Worm (Caenorhabditis elegans) whole organism, late embryonic: Measurements from ENCODE around the gene nlg-1.

Source experiments
- C08G9.2 ChIP-seq: sonication (generic microtip); optimal IDR thresholded peaks from 2 replicates; lab custom pipeline; 2016; ENCODE audit warnings: mild to moderate bottlenecking, missing genetic modification characterization, moderate library complexity, missing compliant biosample characterization
- C38D4.7 ChIP-seq: fragments of 200-800 bp; sonication (Bioruptor generic); optimal IDR thresholded peaks from 2 replicates; lab custom pipeline; 2018; ENCODE audit warnings: mild to moderate bottlenecking, missing genetic modification characterization, moderate library complexity, missing compliant biosample characterization
- K02D7.2 ChIP-seq: sonication (generic microtip); optimal IDR thresholded peaks from 2 replicates; lab custom pipeline; 2017; ENCODE audit warnings: mild to moderate bottlenecking, missing genetic modification characterization, missing compliant biosample characterization
- T23F11.4 ChIP-seq: fragments of 200-800 bp; sonication (Bioruptor generic); optimal IDR thresholded peaks from 2 replicates; lab custom pipeline; 2018; ENCODE audit warnings: mild to moderate bottlenecking, missing genetic modification characterization, missing compliant biosample characterization
- Y22D7AL.16 ChIP-seq: sonication (generic microtip); optimal IDR thresholded peaks from 2 replicates; lab custom pipeline; 2016; ENCODE audit warnings: missing genetic modification characterization, missing compliant biosample characterization
- ahr-1 ChIP-seq: sonication (generic microtip); optimal IDR thresholded peaks from 2 replicates; lab custom pipeline; 2016; ENCODE audit warnings: missing genetic modification characterization, missing compliant biosample characterization
- ama-1 ChIP-seq: fragments of 150-350 bp; optimal IDR thresholded peaks from 2 replicates; lab custom pipeline; 2014
- ceh-18 ChIP-seq: sonication (generic microtip); optimal IDR thresholded peaks from 2 replicates; lab custom pipeline; 2016; ENCODE audit warnings: missing genetic modification characterization, missing compliant biosample characterization
- ceh-2 ChIP-seq: sonication (generic microtip); optimal IDR thresholded peaks from 2 replicates; lab custom pipeline; 2016; ENCODE audit warnings: missing genotype, missing genetic modification characterization, missing compliant biosample characterization
- ceh-22 ChIP-seq: sonication (generic microtip); optimal IDR thresholded peaks from 2 replicates; lab custom pipeline; 2017; ENCODE audit warnings: missing biosample characterization, missing genetic modification characterization
- ceh-34 ChIP-seq: sonication (generic microtip); optimal IDR thresholded peaks from 2 replicates; lab custom pipeline; 2016; ENCODE audit warnings: mild to moderate bottlenecking, missing genetic modification characterization, missing compliant biosample characterization
- ceh-48 ChIP-seq: sonication (generic microtip); optimal IDR thresholded peaks from 2 replicates; lab custom pipeline; 2016; ENCODE audit warnings: missing genetic modification characterization, inconsistent platforms, missing compliant biosample characterization
- che-1 ChIP-seq: sonication (generic microtip); optimal IDR thresholded peaks from 2 replicates; lab custom pipeline; 2016; ENCODE audit warnings: mild to moderate bottlenecking, missing genetic modification characterization, missing compliant biosample characterization
- dmd-4 ChIP-seq: sonication (generic microtip); optimal IDR thresholded peaks from 2 replicates; lab custom pipeline; 2016; ENCODE audit warnings: borderline replicate concordance, missing genetic modification characterization, missing compliant biosample characterization
- elt-2 ChIP-seq: sonication (generic microtip); optimal IDR thresholded peaks from 2 replicates; lab custom pipeline; 2016; ENCODE audit warnings: missing genetic modification reagents, missing genetic modification characterization, missing compliant biosample characterization
- elt-4 ChIP-seq: sonication (generic microtip); optimal IDR thresholded peaks from 2 replicates; lab custom pipeline; 2016; ENCODE audit warnings: missing genetic modification characterization, missing compliant biosample characterization
- eyg-1 ChIP-seq: sonication (generic microtip); optimal IDR thresholded peaks from 2 replicates; lab custom pipeline; 2016; ENCODE audit warnings: missing genotype, missing genetic modification characterization, missing compliant biosample characterization
- fkh-10 ChIP-seq: fragments of 150-350 bp; optimal IDR thresholded peaks from 2 replicates; lab custom pipeline; 2014; ENCODE audit warnings: missing biosample characterization, missing genetic modification reagents, missing genetic modification characterization
- hlh-13 ChIP-seq: fragments of 200-800 bp; sonication (Bioruptor generic); optimal IDR thresholded peaks from 2 replicates; lab custom pipeline; 2018; ENCODE audit warnings: mild to moderate bottlenecking, missing genetic modification characterization, missing compliant biosample characterization
- hlh-30 ChIP-seq: sonication (generic microtip); optimal IDR thresholded peaks from 2 replicates; lab custom pipeline; 2017; ENCODE audit warnings: antibody characterized with exemption, missing genetic modification characterization, missing compliant biosample characterization; ENCODE audit not compliant: insufficient read depth
- hlh-6 ChIP-seq: sonication (generic microtip); optimal IDR thresholded peaks from 2 replicates; lab custom pipeline; 2016; ENCODE audit warnings: missing genotype, missing genetic modification characterization, missing compliant biosample characterization
- lin-11 ChIP-seq: fragments of 200-800 bp; sonication (Bioruptor generic); optimal IDR thresholded peaks from 2 replicates; lab custom pipeline; 2018; ENCODE audit warnings: mild to moderate bottlenecking, missing genetic modification characterization, missing compliant biosample characterization
- nfya-1 ChIP-seq: sonication (generic microtip); optimal IDR thresholded peaks from 2 replicates; lab custom pipeline; 2017; ENCODE audit warnings: missing genetic modification characterization, mild to moderate bottlenecking, missing compliant biosample characterization, antibody characterized with exemption, moderate library complexity
- nhr-11 ChIP-seq: fragments of 150-350 bp; optimal IDR thresholded peaks from 2 replicates; lab custom pipeline; 2014; ENCODE audit warnings: missing biosample characterization, missing genetic modification characterization
- nhr-232 ChIP-seq: sonication (generic microtip); optimal IDR thresholded peaks from 2 replicates; lab custom pipeline; 2016; ENCODE audit warnings: missing genetic modification characterization, missing compliant biosample characterization
- odd-2 ChIP-seq: sonication (generic microtip); optimal IDR thresholded peaks from 2 replicates; lab custom pipeline; 2017; ENCODE audit warnings: antibody characterized with exemption, mild to moderate bottlenecking, missing genetic modification characterization, missing compliant biosample characterization
- pat-9 ChIP-seq: fragments of 200-800 bp; sonication (Bioruptor generic); optimal IDR thresholded peaks from 2 replicates; lab custom pipeline; 2018; ENCODE audit warnings: mild to moderate bottlenecking, missing genetic modification characterization, moderate library complexity, missing compliant biosample characterization
- pax-1 ChIP-seq: fragments of 150-350 bp; optimal IDR thresholded peaks from 2 replicates; lab custom pipeline; 2014; ENCODE audit warnings: missing biosample characterization, missing genetic modification characterization
- pha-2 ChIP-seq: sonication (generic microtip); optimal IDR thresholded peaks from 2 replicates; lab custom pipeline; 2017; ENCODE audit warnings: mild to moderate bottlenecking, missing genetic modification characterization, missing compliant biosample characterization
- pha-4 ChIP-seq: fragments of 150-350 bp; optimal IDR thresholded peaks from 2 replicates; lab custom pipeline; 2018; ENCODE audit warnings: missing biosample characterization, missing genetic modification reagents, missing genetic modification characterization
- pqm-1 ChIP-seq: sonication (generic microtip); optimal IDR thresholded peaks from 2 replicates; lab custom pipeline; 2016; ENCODE audit warnings: missing genetic modification characterization, missing compliant biosample characterization
- ref-2 ChIP-seq: sonication (generic microtip); optimal IDR thresholded peaks from 2 replicates; lab custom pipeline; 2016; ENCODE audit warnings: missing genetic modification characterization, missing compliant biosample characterization
- sdc-2 ChIP-seq: sonication (generic microtip); optimal IDR thresholded peaks from 2 replicates; lab custom pipeline; 2016; ENCODE audit warnings: missing genotype, missing genetic modification characterization, missing compliant biosample characterization
- sox-2 ChIP-seq: fragments of 200-800 bp; sonication (Bioruptor generic); IDR thresholded peaks from 2 replicates; pipeline ENCODE4 v1.3.6; 2022; ENCODE audit warnings: missing genetic modification reagents, missing genetic modification characterization, missing compliant biosample characterization
- sox-4 ChIP-seq: sonication (generic microtip); optimal IDR thresholded peaks from 2 replicates; lab custom pipeline; 2017; ENCODE audit warnings: mild to moderate bottlenecking, missing genetic modification characterization, inconsistent platforms, missing compliant biosample characterization
- tbx-2 ChIP-seq: sonication (generic microtip); optimal IDR thresholded peaks from 2 replicates; lab custom pipeline; 2016; ENCODE audit warnings: missing genetic modification characterization, missing compliant biosample characterization
- unc-42 ChIP-seq: sonication (generic microtip); optimal IDR thresholded peaks from 2 replicates; lab custom pipeline; 2016; ENCODE audit warnings: missing genotype, missing genetic modification characterization, missing compliant biosample characterization
- unc-55 ChIP-seq: sonication (generic microtip); optimal IDR thresholded peaks from 2 replicates; lab custom pipeline; 2017; ENCODE audit warnings: missing biosample characterization, missing genetic modification reagents, missing genetic modification characterization
- unc-86 ChIP-seq: sonication (generic microtip); optimal IDR thresholded peaks from 2 replicates; lab custom pipeline; 2016; ENCODE audit warnings: missing genetic modification characterization, missing compliant biosample characterization
- zip-5 ChIP-seq: sonication (generic microtip); optimal IDR thresholded peaks from 2 replicates; lab custom pipeline; 2016; ENCODE audit warnings: missing genetic modification characterization, missing compliant biosample characterization
- ztf-16 ChIP-seq: sonication (generic microtip); optimal IDR thresholded peaks from 2 replicates; lab custom pipeline; 2017; ENCODE audit warnings: missing genetic modification characterization, missing compliant biosample characterization

nlg-1 gene

DNA sequence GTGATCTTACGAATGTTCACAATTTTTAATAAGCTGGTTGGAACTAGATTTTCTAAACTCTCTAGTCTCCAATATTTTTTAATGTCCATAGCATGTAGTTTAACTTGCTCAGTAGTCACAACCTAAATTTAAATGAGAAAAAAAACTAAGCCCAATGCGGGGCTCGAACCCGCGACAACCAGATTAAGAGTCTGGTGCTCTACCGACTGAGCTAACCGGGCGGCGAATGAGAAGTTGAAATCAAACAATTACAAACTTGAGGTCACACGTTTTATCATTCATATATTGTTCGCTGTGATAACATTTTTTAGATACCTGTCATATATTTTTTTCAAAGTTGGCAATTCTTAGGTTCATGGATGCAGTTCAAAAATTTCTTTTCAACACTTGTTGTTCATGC lies 24.8 kb upstream of the nlg-1 start:
- TF ChIP-seq hlh-30 (no peak), eyg-1 (tag; lab: Kevin White, UChicago) (no peak), T23F11.4 (GFP tag; lab: Kevin White, UChicago) (no peak), tbx-2 (tag; lab: Kevin White, UChicago) (no peak), che-1 (tag; lab: Kevin White, UChicago) (no peak), pqm-1 (tag; lab: Kevin White, UChicago) (no peak), unc-42 (tag; lab: Kevin White, UChicago) (no peak)

DNA sequence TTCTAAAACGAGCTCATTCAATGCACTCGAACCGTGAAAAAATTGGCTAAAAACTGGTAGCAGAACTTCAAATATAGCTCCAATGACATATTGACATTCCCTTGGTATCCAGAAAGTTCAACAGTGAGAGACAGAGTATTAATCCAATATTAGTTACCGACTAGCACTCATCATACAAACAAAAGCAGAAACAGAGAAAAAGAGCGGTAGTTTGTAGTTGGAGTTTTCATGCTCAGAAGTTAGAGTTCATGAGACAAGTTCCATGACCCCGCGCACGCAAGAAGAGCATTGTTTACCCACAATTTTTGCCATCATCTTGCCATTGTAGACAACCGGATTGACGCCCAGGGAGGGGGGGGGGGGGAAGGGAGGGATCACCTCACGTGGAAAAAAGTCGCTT lies 23.3 kb upstream of the nlg-1 start:
- no peak for TF ChIP-seq dmd-4 (tag; lab: Kevin White, UChicago)

DNA sequence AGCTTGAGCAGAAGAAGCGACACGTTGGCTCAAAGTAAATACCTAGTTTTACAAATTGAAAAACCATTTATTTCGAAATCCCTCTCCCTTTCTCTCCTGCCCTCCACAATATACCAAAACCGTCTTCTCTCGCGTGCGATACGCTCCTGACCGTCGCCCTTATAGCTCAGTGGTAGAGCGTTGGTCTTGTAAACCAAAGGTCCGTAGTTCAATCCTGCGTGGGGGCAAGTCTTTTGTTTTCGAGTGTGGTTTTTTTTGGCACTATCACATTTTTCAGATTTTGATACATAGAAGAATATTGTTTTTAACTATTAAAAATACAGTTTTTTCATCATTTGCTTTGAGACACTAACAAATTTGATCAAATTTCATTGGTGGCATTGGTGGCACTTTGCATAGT lies 22.6 kb upstream of the nlg-1 start:
- TF ChIP-seq ahr-1 (tag; lab: Kevin White, UChicago) (no peak), elt-2 (tag; lab: Kevin White, UChicago) (peak; percentile 53), hlh-30 (no peak), hlh-13 (GFP tag; lab: Kevin White, UChicago) (peak; percentile 41), ztf-16 (tag; lab: Kevin White, UChicago) (peak; percentile 36), odd-2 (peak; percentile 26), lin-11 (tag; lab: Kevin White, UChicago) (peak; percentile 25), unc-55 (GFP tag; lab: Kevin White, UChicago) (no peak), C08G9.2 (no peak), sox-2 (GFP tag; lab: Robert Waterston, UW) (peak; percentile 56; the same call in 1 of the 2 replicates), nfya-1 (tag; lab: Kevin White, UChicago) (no peak), C38D4.7 (peak; percentile 21), hlh-6 (peak; percentile 63), sox-4 (tag; lab: Kevin White, UChicago) (peak; percentile 26), pha-2 (peak; percentile 14), che-1 (tag; lab: Kevin White, UChicago) (peak; percentile 47), nhr-232 (tag; lab: Kevin White, UChicago) (peak; percentile 37), elt-4 (tag; lab: Kevin White, UChicago) (no peak), ceh-2 (tag; lab: Kevin White, UChicago) (no peak), ama-1 (lab: Kevin White, UChicago) (no peak), tbx-2 (tag; lab: Kevin White, UChicago) (peak; percentile 43), pat-9 (tag; lab: Kevin White, UChicago) (peak; percentile 20), unc-86 (peak; percentile 46), sdc-2 (tag; lab: Kevin White, UChicago) (peak; percentile 54), pax-1 (tag; lab: Kevin White, UChicago) (no peak)

DNA sequence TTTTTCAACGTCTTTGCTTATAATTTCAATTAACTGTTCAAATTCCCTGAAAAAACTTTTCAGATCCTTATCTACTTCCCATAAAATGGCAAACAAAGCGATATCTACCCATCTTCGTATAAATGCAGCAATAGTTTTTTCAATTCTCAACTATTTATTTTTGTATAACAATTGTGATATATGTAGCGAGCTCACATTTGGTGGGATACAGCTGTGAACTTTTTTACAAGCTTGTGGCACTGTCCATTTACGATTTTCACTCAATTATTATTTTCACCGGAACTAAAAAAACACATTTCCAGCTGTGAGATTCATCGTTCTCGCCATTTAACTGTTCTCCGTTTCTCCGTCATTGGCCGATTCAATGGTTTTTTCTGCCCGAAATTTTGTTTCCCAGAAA lies 19.8 kb upstream of the nlg-1 start, which contains the start of gene C40C9.4:
Gene C40C9.4, plus strand, starts transcription at position 301 of the 400 bp plus-strand sequence.
- TF ChIP-seq ceh-18 (no peak), C08G9.2 (no peak), Y22D7AL.16 (tag; lab: Kevin White, UChicago) (no peak), nhr-11 (tag; lab: Kevin White, UChicago) (no peak), hlh-30 (no peak), odd-2 (no peak), pha-4 (tag; lab: Kevin White, UChicago) (no peak), fkh-10 (no peak), ceh-2 (tag; lab: Kevin White, UChicago) (no peak), ceh-48 (tag; lab: Kevin White, UChicago) (no peak), ceh-22 (tag; lab: Kevin White, UChicago) (no peak), zip-5 (tag; lab: Kevin White, UChicago) (no peak), K02D7.2 (tag; lab: Kevin White, UChicago) (no peak), unc-42 (tag; lab: Kevin White, UChicago) (no peak), pha-2 (no peak), elt-2 (tag; lab: Kevin White, UChicago) (no peak), ztf-16 (tag; lab: Kevin White, UChicago) (no peak), ceh-34 (tag; lab: Kevin White, UChicago) (no peak), ref-2 (tag; lab: Kevin White, UChicago) (no peak)
